Worm (Caenorhabditis elegans): ENCODE measurements around the gene wah-1.

ce11 chrIII:12022281-12022680, 32.3 kb downstream of the wah-1 start:
- TF ChIP-seq elt-2 (tag; optimal IDR thresholded peaks at IDR 0.05) (no peak), nhr-77 (tag; optimal IDR thresholded peaks at IDR 0.05) (no peak)

All from whole organism, L3 larva.